Fruit fly (Drosophila melanogaster): ENCODE measurements around the gene sofe.

sofe gene

dm6 chrX:10905047-10905446 is 47.8 kb upstream of the sofe start (continued):
- TF ChIP-seq CG3163 (GFP tag; optimal IDR thresholded peaks at IDR 0.05) (peak; percentile 7), CG30020 (tag; optimal IDR thresholded peaks at IDR 0.05) (no peak), Hr3 (GFP tag; optimal IDR thresholded peaks at IDR 0.05) (peak; percentile 49), repo (GFP tag; optimal IDR thresholded peaks at IDR 0.05) (peak; percentile 35), Camta (GFP tag; optimal IDR thresholded peaks at IDR 0.05) (peak; percentile 54), Dip3 (GFP tag; optimal IDR thresholded peaks at IDR 0.05) (peak; percentile 41), vvl (GFP tag; IDR thresholded peaks at IDR 0.05) (peak; percentile 71), CG17361 (GFP tag; IDR thresholded peaks at IDR 0.05) (peak; percentile 86), Hey (tag; optimal IDR thresholded peaks at IDR 0.05) (no peak), Opbp (GFP tag; IDR thresholded peaks at IDR 0.05; ENCODE audit: partially characterized antibody) (no peak), CG15696 (tag; optimal IDR thresholded peaks at IDR 0.05) (peak; percentile 43), Adf1 (GFP tag; IDR thresholded peaks at IDR 0.05) (no peak), CG34422 (GFP tag; IDR thresholded peaks at IDR 0.05) (peak; percentile 34; the same call in 1 of the 3 replicates), MESR4 (GFP tag; optimal IDR thresholded peaks at IDR 0.05) (no peak), her (GFP tag; optimal IDR thresholded peaks at IDR 0.05) (no peak), Blimp-1 (GFP tag; optimal IDR thresholded peaks at IDR 0.05) (peak; percentile 64), jigr1 (GFP tag; IDR thresholded peaks at IDR 0.05) (no peak), Jarid2 (GFP tag; optimal IDR thresholded peaks at IDR 0.05) (peak; percentile 35), unpg (GFP tag; optimal IDR thresholded peaks at IDR 0.05) (peak; percentile 62), CG4404 (GFP tag; IDR thresholded peaks at IDR 0.05) (peak; percentile 59), gro (GFP tag; optimal IDR thresholded peaks at IDR 0.05) (peak; percentile 5), ac (GFP tag; optimal IDR thresholded peaks at IDR 0.05) (no peak), fd102C (GFP tag; optimal IDR thresholded peaks at IDR 0.05) (peak; percentile 23), vfl (GFP tag; optimal IDR thresholded peaks at IDR 0.05) (no peak), HLH3B (GFP tag; IDR thresholded peaks at IDR 0.05) (peak; percentile 43; the same call in 1 of the 2 replicates), CG6654 (GFP tag; optimal IDR thresholded peaks at IDR 0.05) (peak; percentile 34), CG32532 (GFP tag; IDR thresholded peaks at IDR 0.05) (no peak; the same call in 1 of the 2 replicates), aop (GFP tag; IDR thresholded peaks at IDR 0.05) (no peak), wdn (GFP tag; IDR thresholded peaks at IDR 0.05) (peak; percentile 26; the same call in 1 of the 2 replicates), dimm (GFP tag; IDR thresholded peaks at IDR 0.05) (no peak), GATAe (GFP tag; conservative IDR thresholded peaks at IDR 0.05) (no peak), cato (GFP tag; optimal IDR thresholded peaks at IDR 0.05; ENCODE audit: borderline replicate concordance) (peak; percentile 18), CG8944 (GFP tag; optimal IDR thresholded peaks at IDR 0.05) (peak; percentile 24), B-H2 (GFP tag; optimal IDR thresholded peaks at IDR 0.05) (no peak), CG2712 (tag; optimal IDR thresholded peaks at IDR 0.05) (peak; percentile 73), E2f1 (GFP tag; IDR thresholded peaks at IDR 0.05) (peak; percentile 34; the same call in 1 of the 2 replicates), lmd (GFP tag; IDR thresholded peaks at IDR 0.05) (peak; percentile 68), pnt (GFP tag; optimal IDR thresholded peaks at IDR 0.05) (peak; percentile 45), corto (GFP tag; optimal IDR thresholded peaks at IDR 0.05) (no peak), PHDP (tag; optimal IDR thresholded peaks at IDR 0.05) (peak; percentile 65), Hr78 (GFP tag; optimal IDR thresholded peaks at IDR 0.05) (no peak), CG10431 (GFP tag; optimal IDR thresholded peaks at IDR 0.05) (no peak), CG9609 (GFP tag; optimal IDR thresholded peaks at IDR 0.05) (peak; percentile 37), CG13424 (tag; optimal IDR thresholded peaks at IDR 0.05) (peak; percentile 72), CG11696 (GFP tag; IDR thresholded peaks at IDR 0.05) (0 out of 2 replicates have a peak, but pooled peaks have one; percentile 28), sisA (GFP tag; IDR thresholded peaks at IDR 0.05) (peak; percentile 72), Awh (GFP tag; IDR thresholded peaks at IDR 0.05) (no peak), CG3065 (GFP tag; optimal IDR thresholded peaks at IDR 0.05) (no peak), CG10565 (GFP tag; optimal IDR thresholded peaks at IDR 0.05) (no peak), CG4707 (GFP tag; optimal IDR thresholded peaks at IDR 0.05) (peak; percentile 68), CG4360 (GFP tag; IDR thresholded peaks at IDR 0.05) (no peak)
